Worm (Caenorhabditis elegans) whole organism, young adult: ENCODE measurements around the gene ubc-26.

ENCODE experiments used
- B0019.2 ChIP-seq: fragments of 200-800 bp; sonication (Bioruptor generic); conservative IDR thresholded peaks from 2 replicates; pipeline ENCODE4 v1.3.6; 2022; ENCODE audit warnings: missing genetic modification reagents, missing genetic modification characterization, missing compliant biosample characterization
- B0035.1 ChIP-seq: sonication (generic microtip); optimal IDR thresholded peaks from 2 replicates; lab custom pipeline; 2016; ENCODE audit warnings: missing genetic modification characterization, mild to moderate bottlenecking, missing compliant biosample characterization, missing genotype, missing genetic modification reagents
- B0336.3 ChIP-seq: fragments of 200-800 bp; sonication (Bioruptor generic); IDR thresholded peaks from 2 replicates; pipeline ENCODE4 v1.3.6; 2022; ENCODE audit warnings: missing genetic modification characterization, missing compliant biosample characterization
- F33H1.4 ChIP-seq: fragments of 200-800 bp; sonication (Bioruptor generic); IDR thresholded peaks from 2 replicates; pipeline ENCODE4 v1.3.6; 2022; ENCODE audit warnings: missing genetic modification reagents, missing genetic modification characterization, missing compliant biosample characterization
- F49E8.2 ChIP-seq: sonication (generic microtip); optimal IDR thresholded peaks from 3 replicates; lab custom pipeline; 2017; ENCODE audit warnings: missing genetic modification characterization, mild to moderate bottlenecking, missing compliant biosample characterization, antibody characterized with exemption, moderate library complexity; ENCODE audit not compliant: insufficient read depth
- F55B11.4 ChIP-seq: sonication (generic microtip); optimal IDR thresholded peaks from 2 replicates; lab custom pipeline; 2016; ENCODE audit warnings: missing compliant biosample characterization, missing genetic modification characterization, borderline replicate concordance; ENCODE audit not compliant: insufficient read depth
- K12H6.12 ChIP-seq: fragments of 200-800 bp; sonication (Bioruptor generic); optimal IDR thresholded peaks from 2 replicates; lab custom pipeline; 2018; ENCODE audit warnings: mild to moderate bottlenecking, missing genetic modification characterization, missing compliant biosample characterization
- T26A5.8 ChIP-seq: sonication (generic microtip); optimal IDR thresholded peaks from 2 replicates; lab custom pipeline; 2016; ENCODE audit warnings: missing genetic modification characterization, missing compliant biosample characterization
- Y53F4B.3 ChIP-seq: fragments of 200-800 bp; sonication (Bioruptor generic); IDR thresholded peaks from 2 replicates; pipeline ENCODE4 v1.3.6; 2022; ENCODE audit warnings: missing genetic modification reagents, missing genetic modification characterization, missing compliant biosample characterization
- akir-1 ChIP-seq: fragments of 200-800 bp; sonication (Bioruptor generic); optimal IDR thresholded peaks from 2 replicates; lab custom pipeline; 2018; ENCODE audit warnings: mild to moderate bottlenecking, missing genetic modification characterization, moderate library complexity, missing compliant biosample characterization
- aptf-2 ChIP-seq: fragments of 200-800 bp; sonication (Bioruptor generic); conservative IDR thresholded peaks from 2 replicates; pipeline ENCODE4 v1.3.6; 2022; ENCODE audit warnings: missing genetic modification reagents, missing genetic modification characterization, missing compliant biosample characterization
- attf-3 ChIP-seq: fragments of 200-800 bp; sonication (Bioruptor generic); conservative IDR thresholded peaks from 2 replicates; pipeline ENCODE4 v1.3.6; 2022; ENCODE audit warnings: missing genetic modification reagents, missing genetic modification characterization, missing compliant biosample characterization
- bed-2 ChIP-seq: fragments of 200-800 bp; sonication (Bioruptor generic); IDR thresholded peaks from 2 replicates; pipeline ENCODE4 v1.3.6; 2022; ENCODE audit warnings: missing genetic modification reagents, missing genetic modification characterization, missing compliant biosample characterization
- ccch-3 ChIP-seq: fragments of 200-800 bp; sonication (Bioruptor generic); optimal IDR thresholded peaks from 2 replicates; lab custom pipeline; 2018; ENCODE audit warnings: mild to moderate bottlenecking, missing genetic modification characterization, missing compliant biosample characterization
- cebp-1 ChIP-seq, 2 experiments: fragments of 200-800 bp in 1 of 2; sonication (Bioruptor generic) in 1 of 2; sonication (generic microtip) in 1 of 2; IDR thresholded peaks in 1 of 2; optimal IDR thresholded peaks in 1 of 2; 2 replicates each; pipeline versions ENCODE4 v1.3.6 to Lab custom; 2017 to 2022; ENCODE audit warnings: missing compliant biosample characterization in 2 of 2, missing genetic modification characterization in 2 of 2, mild to moderate bottlenecking in 1 of 2, missing genetic modification reagents in 1 of 2, moderate library complexity in 1 of 2
- cebp-2 ChIP-seq: fragments of 200-800 bp; sonication (Bioruptor generic); IDR thresholded peaks from 2 replicates; pipeline ENCODE4 v1.3.6; 2022; ENCODE audit warnings: missing genetic modification characterization, missing compliant biosample characterization
- ceh-40 ChIP-seq: fragments of 200-800 bp; sonication (Bioruptor generic); IDR thresholded peaks from 2 replicates; pipeline ENCODE4 v1.3.6; 2022; ENCODE audit warnings: missing genetic modification characterization, missing compliant biosample characterization
- chd-7 ChIP-seq: sonication (generic microtip); optimal IDR thresholded peaks from 2 replicates; lab custom pipeline; 2016; ENCODE audit warnings: mild to moderate bottlenecking, missing genetic modification characterization, moderate library complexity, missing compliant biosample characterization
- dox-1 ChIP-seq: fragments of 200-800 bp; sonication (Bioruptor generic); IDR thresholded peaks from 2 replicates; pipeline ENCODE4 v1.3.6; 2022; ENCODE audit warnings: missing genetic modification reagents, missing genetic modification characterization, missing compliant biosample characterization
- efl-1 ChIP-seq: fragments of 150-350 bp; optimal IDR thresholded peaks from 2 replicates; lab custom pipeline; 2014; ENCODE audit warnings: missing biosample characterization, missing genetic modification reagents, missing genetic modification characterization
- egl-18 ChIP-seq: fragments of 200-800 bp; sonication (Bioruptor generic); IDR thresholded peaks from 2 replicates; pipeline ENCODE4 v1.3.6; 2022; ENCODE audit warnings: missing genetic modification reagents, missing genetic modification characterization, missing compliant biosample characterization
- egrh-3 ChIP-seq: fragments of 200-800 bp; sonication (Bioruptor generic); IDR thresholded peaks from 2 replicates; pipeline ENCODE4 v1.3.6; 2022; ENCODE audit warnings: missing genetic modification reagents, missing genetic modification characterization, missing compliant biosample characterization
- ekl-4 ChIP-seq: fragments of 200-800 bp; sonication (Bioruptor generic); IDR thresholded peaks from 2 replicates; pipeline ENCODE4 v1.3.6; 2022; ENCODE audit warnings: missing genetic modification reagents, missing genetic modification characterization, missing compliant biosample characterization
- him-1 ChIP-seq: sonication (generic microtip); optimal IDR thresholded peaks from 2 replicates; lab custom pipeline; 2016; ENCODE audit warnings: missing genotype, missing genetic modification reagents, missing genetic modification characterization, missing compliant biosample characterization
- hsf-1 ChIP-seq: fragments of 200-800 bp; sonication (Bioruptor generic); IDR thresholded peaks from 2 replicates; pipeline ENCODE4 v1.3.6; 2022; ENCODE audit warnings: missing genetic modification reagents, missing genetic modification characterization, missing compliant biosample characterization
- lin-35 ChIP-seq, 3 experiments: fragments of 150-350 bp in 2 of 3; sonication (generic microtip) in 1 of 3; optimal IDR thresholded peaks; 2 replicates each; lab custom pipeline; 2014 to 2018; ENCODE audit warnings: missing biosample characterization in 3 of 3, missing genetic modification characterization in 3 of 3, missing genetic modification reagents in 3 of 3
- lin-40 ChIP-seq: sonication (generic microtip); optimal IDR thresholded peaks from 2 replicates; lab custom pipeline; 2016; ENCODE audit warnings: missing genetic modification characterization, mild to moderate bottlenecking, missing compliant biosample characterization, missing genotype, missing genetic modification reagents
- madf-10 ChIP-seq: sonication (generic microtip); optimal IDR thresholded peaks from 2 replicates; lab custom pipeline; 2016; ENCODE audit warnings: mild to moderate bottlenecking, missing genetic modification characterization, missing compliant biosample characterization
- madf-3 ChIP-seq: fragments of 200-800 bp; sonication (Bioruptor generic); IDR thresholded peaks from 2 replicates; pipeline ENCODE4 v1.3.6; 2022; ENCODE audit warnings: missing genetic modification reagents, missing genetic modification characterization, missing compliant biosample characterization
- nfya-1 ChIP-seq: sonication (generic microtip); optimal IDR thresholded peaks from 2 replicates; lab custom pipeline; 2017; ENCODE audit warnings: antibody characterized with exemption, missing compliant biosample characterization, missing genetic modification characterization, borderline replicate concordance; ENCODE audit not compliant: insufficient read depth
- nfya-2 ChIP-seq: fragments of 200-800 bp; sonication (Bioruptor generic); IDR thresholded peaks from 2 replicates; pipeline ENCODE4 v1.3.6; 2022; ENCODE audit warnings: missing genetic modification reagents, missing genetic modification characterization, missing compliant biosample characterization
- nhr-120 ChIP-seq: fragments of 200-800 bp; sonication (Bioruptor generic); IDR thresholded peaks from 2 replicates; pipeline ENCODE4 v1.3.6; 2022; ENCODE audit warnings: missing genetic modification characterization, missing compliant biosample characterization
- nhr-179 ChIP-seq: sonication (generic microtip); optimal IDR thresholded peaks from 2 replicates; lab custom pipeline; 2016; ENCODE audit warnings: mild to moderate bottlenecking, missing genetic modification characterization, missing compliant biosample characterization
- nhr-27 ChIP-seq: fragments of 200-800 bp; sonication (Bioruptor generic); optimal IDR thresholded peaks from 2 replicates; lab custom pipeline; 2018; ENCODE audit warnings: mild to moderate bottlenecking, missing genetic modification characterization, moderate library complexity, missing compliant biosample characterization
- pbrm-1 ChIP-seq: fragments of 200-800 bp; sonication (Bioruptor generic); IDR thresholded peaks from 2 replicates; pipeline ENCODE4 v1.3.6; 2022; ENCODE audit warnings: missing genetic modification reagents, missing genetic modification characterization, missing compliant biosample characterization
- pha-4 ChIP-seq: fragments of 150-350 bp; sonication (generic microtip); optimal IDR thresholded peaks from 2 replicates; lab custom pipeline; 2014; ENCODE audit warnings: missing biosample characterization, missing genetic modification reagents, missing genetic modification characterization
- rcor-1 ChIP-seq: fragments of 200-800 bp; sonication (Bioruptor generic); IDR thresholded peaks from 2 replicates; pipeline ENCODE4 v1.3.6; 2022; ENCODE audit warnings: missing genetic modification reagents, missing genetic modification characterization, missing compliant biosample characterization
- repo-1 ChIP-seq: sonication (generic microtip); optimal IDR thresholded peaks from 2 replicates; lab custom pipeline; 2017; ENCODE audit warnings: mild to moderate bottlenecking, missing genetic modification characterization, missing compliant biosample characterization
- sdz-38 ChIP-seq: sonication (generic microtip); optimal IDR thresholded peaks from 2 replicates; lab custom pipeline; 2016; ENCODE audit warnings: missing genotype, missing genetic modification characterization, missing compliant biosample characterization
- sea-2 ChIP-seq: fragments of 200-800 bp; sonication (Bioruptor generic); IDR thresholded peaks from 2 replicates; pipeline ENCODE4 v1.3.6; 2022; ENCODE audit warnings: missing genetic modification characterization, missing compliant biosample characterization
- snpc-1.3 ChIP-seq: sonication (generic microtip); optimal IDR thresholded peaks from 2 replicates; lab custom pipeline; 2017; ENCODE audit warnings: missing genetic modification characterization, mild to moderate bottlenecking, missing compliant biosample characterization, antibody characterized with exemption, moderate library complexity, missing genotype, missing genetic modification reagents; ENCODE audit not compliant: insufficient read depth
- unc-62 ChIP-seq: fragments of 150-350 bp; optimal IDR thresholded peaks from 2 replicates; lab custom pipeline; 2014; ENCODE audit warnings: missing biosample characterization, missing genetic modification reagents, missing genetic modification characterization
- ztf-28 ChIP-seq: fragments of 200-800 bp; sonication (Bioruptor generic); IDR thresholded peaks from 2 replicates; pipeline ENCODE4 v1.3.6; 2022; ENCODE audit warnings: missing genetic modification reagents, missing genetic modification characterization, missing compliant biosample characterization
- ztf-6 ChIP-seq: fragments of 200-800 bp; sonication (Bioruptor generic); IDR thresholded peaks from 2 replicates; pipeline ENCODE4 v1.3.6; 2022; ENCODE audit warnings: missing genetic modification reagents, missing genetic modification characterization, missing compliant biosample characterization

The ubc-26 gene

ce11 chrII:2888957-2889630, 11.1 kb downstream of the ubc-26 start, which contains the start of gene pinn-1 (continued):
- TF ChIP-seq ztf-6, result 0 out of 2 replicates have a peak, but pooled peaks have one; percentile 44
- no peak for TF ChIP-seq nhr-120
- TF ChIP-seq lin-35 (GFP tag; optimal IDR thresholded peaks at IDR 0.05; lab: Kevin White, UChicago), result peak in 1 of 3 experiments; percentile 69
- TF ChIP-seq F49E8.2 (tag; lab: Kevin White, UChicago), result no peak
- TF ChIP-seq sdz-38 (tag; lab: Kevin White, UChicago), result no peak
- peak; percentile 85 for TF ChIP-seq madf-3 (GFP tag; lab: Robert Waterston, UW)
- peak; percentile 69 for TF ChIP-seq F33H1.4 (GFP tag; lab: Robert Waterston, UW)
- peak; percentile 82 for TF ChIP-seq K12H6.12 (tag; lab: Kevin White, UChicago)
- TF ChIP-seq nfya-2, result no peak
- TF ChIP-seq unc-62 (GFP tag; lab: Kevin White, UChicago), result no peak
- peak; percentile 37; the same call in 1 of the 2 replicates for TF ChIP-seq cebp-1 (GFP tag; IDR thresholded peaks at IDR 0.05; lab: Robert Waterston, UW)
- peak; percentile 75 for TF ChIP-seq cebp-1 (tag; optimal IDR thresholded peaks at IDR 0.05; lab: Kevin White, UChicago)
- TF ChIP-seq F55B11.4 (tag; lab: Kevin White, UChicago), result no peak
- TF ChIP-seq attf-3 (GFP tag; lab: Robert Waterston, UW), result no peak; the same call in 1 of the 2 replicates
- peak; percentile 76 for TF ChIP-seq him-1
- peak; percentile 50; the same call in 1 of the 2 replicates for TF ChIP-seq egl-18 (GFP tag; lab: Robert Waterston, UW)
- TF ChIP-seq hsf-1 (GFP tag; lab: Robert Waterston, UW), result peak; percentile 66; the same call in 1 of the 2 replicates
- peak; percentile 86 for TF ChIP-seq chd-7 (tag; lab: Kevin White, UChicago)
- TF ChIP-seq nhr-179 (tag; lab: Kevin White, UChicago), result no peak
- peak; percentile 52; the same call in 1 of the 2 replicates for TF ChIP-seq egrh-3 (GFP tag; lab: Robert Waterston, UW)
- TF ChIP-seq sea-2, result no peak
- no peak for TF ChIP-seq nfya-1 (tag; lab: Kevin White, UChicago)
- TF ChIP-seq aptf-2, result peak; percentile 75; the same call in 1 of the 2 replicates
- TF ChIP-seq ceh-40 (GFP tag; lab: Robert Waterston, UW), result no peak
- peak; percentile 93 for TF ChIP-seq ccch-3 (GFP tag; lab: Kevin White, UChicago)
- peak; percentile 93 for TF ChIP-seq ztf-28
- TF ChIP-seq efl-1 (GFP tag; lab: Kevin White, UChicago), result peak; percentile 52
- no peak for TF ChIP-seq akir-1
- TF ChIP-seq B0336.3 (GFP tag; lab: Robert Waterston, UW), result peak; percentile 85
- 0 out of 2 replicates have a peak, but pooled peaks have one; percentile 71 for TF ChIP-seq cebp-2 (GFP tag; lab: Robert Waterston, UW)
- TF ChIP-seq nhr-27, result no peak
- TF ChIP-seq pbrm-1 (GFP tag; lab: Robert Waterston, UW), result peak; percentile 92

ce11 chrII:2885518-2886449, 14.4 kb downstream of the ubc-26 start:
- no peak for TF ChIP-seq snpc-1.3 (tag; lab: Kevin White, UChicago)
- no peak for TF ChIP-seq lin-40 (tag; lab: Kevin White, UChicago)
- no peak for TF ChIP-seq dox-1 (GFP tag; lab: Robert Waterston, UW)
- TF ChIP-seq unc-62 (GFP tag; lab: Kevin White, UChicago), result no peak
- no peak for TF ChIP-seq madf-10
- TF ChIP-seq B0019.2, result no peak
- TF ChIP-seq B0035.1 (tag; lab: Kevin White, UChicago), result no peak
- no peak for TF ChIP-seq K12H6.12 (tag; lab: Kevin White, UChicago)
- no peak for TF ChIP-seq rcor-1 (GFP tag; lab: Robert Waterston, UW)
- TF ChIP-seq ekl-4 (GFP tag; lab: Robert Waterston, UW), result no peak
- TF ChIP-seq F55B11.4 (tag; lab: Kevin White, UChicago), result no peak
- TF ChIP-seq Y53F4B.3, result no peak
- no peak for TF ChIP-seq nfya-1 (tag; lab: Kevin White, UChicago)
- TF ChIP-seq repo-1 (tag; lab: Kevin White, UChicago), result no peak
- no peak for TF ChIP-seq bed-2
- TF ChIP-seq T26A5.8 (tag; lab: Kevin White, UChicago), result no peak
- no peak for TF ChIP-seq pha-4
